Worm (Caenorhabditis elegans): ENCODE data around the gene ugt-45.

ugt-45 gene

DNA sequence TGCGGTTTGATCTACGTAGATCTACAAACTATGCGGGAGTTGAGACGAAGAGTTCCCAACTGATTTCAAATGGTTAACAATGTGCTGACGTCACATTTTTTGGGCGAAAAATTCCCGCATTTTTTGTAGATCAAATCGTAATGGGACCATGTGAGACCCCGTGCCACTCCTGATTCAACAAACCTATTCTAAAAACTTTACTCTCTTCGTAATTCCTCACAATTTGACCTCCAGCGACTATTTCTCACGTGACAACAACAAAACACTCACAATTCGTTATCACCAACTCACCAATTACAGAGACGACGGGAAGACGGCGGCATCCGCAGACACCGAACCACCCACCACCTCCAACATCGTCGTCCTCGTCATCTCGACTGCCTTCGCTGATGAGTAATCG, 7.2 kb downstream of the ugt-45 start, which contains the start of gene siah-1:
siah-1 (plus strand) TSS at position 301 of the 400 bp plus-strand sequence.
- no peak for TF ChIP-seq tra-4 (tag; optimal IDR thresholded peaks at IDR 0.05)
- TF ChIP-seq ceh-36 (tag; optimal IDR thresholded peaks at IDR 0.05), result no peak
- no peak for TF ChIP-seq flt-1 (GFP tag; IDR thresholded peaks at IDR 0.05)
- no peak for TF ChIP-seq scrt-1 (GFP tag; IDR thresholded peaks at IDR 0.05)
- TF ChIP-seq pes-1 (GFP tag; IDR thresholded peaks at IDR 0.05), result no peak
- TF ChIP-seq hnd-1 (tag; optimal IDR thresholded peaks at IDR 0.05), result no peak
- no peak for TF ChIP-seq tbx-37 (GFP tag; conservative IDR thresholded peaks at IDR 0.05)

DNA sequence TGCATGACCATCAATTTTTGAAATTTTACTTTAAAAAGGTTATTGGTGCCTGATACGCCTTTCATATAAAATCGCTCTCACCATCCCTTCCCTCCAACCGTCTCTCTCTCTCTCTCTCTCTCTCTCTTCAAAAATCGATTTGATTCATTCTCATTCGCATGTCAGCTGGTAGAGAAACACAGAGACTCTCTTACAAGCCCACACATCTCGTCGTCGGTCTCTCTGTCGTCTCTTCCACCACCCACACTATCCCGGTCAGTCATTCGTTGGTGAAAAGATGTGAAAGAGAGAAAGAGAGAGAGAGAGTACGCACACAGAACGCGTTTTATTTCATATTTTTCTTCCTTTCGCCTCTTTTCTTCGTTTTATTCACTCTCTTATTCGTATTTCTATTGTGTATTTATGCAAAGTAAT, 8.5 kb downstream of the ugt-45 start:
- TF ChIP-seq ceh-36 (tag; optimal IDR thresholded peaks at IDR 0.05) (no peak), F13C5.2 (tag; optimal IDR thresholded peaks at IDR 0.05) (peak; percentile 28), hmg-4 (GFP tag; optimal IDR thresholded peaks at IDR 0.05) (peak; percentile 73)

DNA sequence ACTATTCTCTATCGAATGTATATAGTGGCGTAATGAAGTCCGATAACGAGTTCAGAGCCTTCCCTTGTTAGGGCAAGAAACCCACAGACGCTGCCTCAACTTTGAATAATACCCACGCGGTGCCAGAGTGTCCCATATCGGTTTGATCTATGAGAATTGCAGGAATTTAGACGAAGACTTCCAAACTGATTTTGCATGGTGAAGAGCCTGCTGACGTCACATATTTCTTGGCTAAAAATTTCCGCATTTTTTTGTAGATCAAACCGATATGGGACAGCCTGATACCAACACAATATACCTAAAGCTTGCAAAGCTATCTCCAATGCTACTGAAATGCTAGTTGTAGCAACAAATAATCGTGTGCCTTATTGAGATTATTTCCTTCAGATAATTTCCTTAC, 9.0 kb downstream of the ugt-45 start:
- TF ChIP-seq aly-1 (tag; optimal IDR thresholded peaks at IDR 0.05), result no peak

DNA sequence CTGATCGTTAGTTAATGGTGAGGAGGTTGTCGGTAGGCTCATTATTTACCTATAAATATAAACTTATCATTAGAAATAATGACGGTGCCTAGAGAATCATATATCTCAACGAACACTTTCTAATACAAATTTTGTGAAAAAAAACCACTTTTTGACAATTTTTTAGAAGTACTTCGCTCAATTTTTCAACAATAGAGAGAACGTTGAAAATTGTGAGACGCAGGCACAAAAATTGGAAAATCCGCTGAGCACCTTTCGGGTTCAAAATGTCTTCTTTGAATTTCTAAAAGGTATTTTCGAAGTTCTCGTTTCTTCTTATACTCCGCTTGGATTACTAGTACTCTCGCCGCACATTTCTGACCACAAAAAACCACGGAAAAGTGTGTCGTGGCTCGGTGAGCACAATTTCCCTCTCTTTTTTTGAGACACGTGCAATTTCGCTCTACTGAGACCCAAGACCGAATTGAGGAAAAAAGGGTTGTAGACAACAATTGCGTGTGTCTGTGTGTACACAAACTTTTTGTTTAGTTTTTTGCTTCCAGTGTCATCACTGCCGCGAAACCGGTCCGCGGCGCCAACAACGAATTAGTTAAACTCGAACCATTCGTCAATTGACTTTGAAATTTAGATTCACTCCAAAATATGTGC, 9.9 kb downstream of the ugt-45 start, which contains the start of gene nape-1:
nape-1 (minus strand) TSS at position 51 of the 648 bp plus-strand sequence.
- TF ChIP-seq hmg-4 (GFP tag; optimal IDR thresholded peaks at IDR 0.05) (no peak), ama-1 (optimal IDR thresholded peaks at IDR 0.05) (no peak), ceh-13 (GFP tag; optimal IDR thresholded peaks at IDR 0.05) (no peak), tbx-11 (GFP tag; IDR thresholded peaks at IDR 0.05) (no peak), scrt-1 (GFP tag; IDR thresholded peaks at IDR 0.05) (no peak), ceh-36 (tag; optimal IDR thresholded peaks at IDR 0.05) (no peak), tbx-37 (GFP tag; conservative IDR thresholded peaks at IDR 0.05) (no peak), B0310.2 (tag; optimal IDR thresholded peaks at IDR 0.05) (no peak), aly-1 (tag; optimal IDR thresholded peaks at IDR 0.05) (no peak), pes-1 (GFP tag; IDR thresholded peaks at IDR 0.05) (no peak), tra-4 (tag; optimal IDR thresholded peaks at IDR 0.05) (no peak), sea-1 (GFP tag; conservative IDR thresholded peaks at IDR 0.05) (no peak), ets-7 (tag; optimal IDR thresholded peaks at IDR 0.05) (no peak), F13C5.2 (tag; optimal IDR thresholded peaks at IDR 0.05) (no peak), hnd-1 (tag; optimal IDR thresholded peaks at IDR 0.05) (no peak), hmbx-1 (tag; optimal IDR thresholded peaks at IDR 0.05) (no peak), flt-1 (GFP tag; IDR thresholded peaks at IDR 0.05) (no peak)

DNA sequence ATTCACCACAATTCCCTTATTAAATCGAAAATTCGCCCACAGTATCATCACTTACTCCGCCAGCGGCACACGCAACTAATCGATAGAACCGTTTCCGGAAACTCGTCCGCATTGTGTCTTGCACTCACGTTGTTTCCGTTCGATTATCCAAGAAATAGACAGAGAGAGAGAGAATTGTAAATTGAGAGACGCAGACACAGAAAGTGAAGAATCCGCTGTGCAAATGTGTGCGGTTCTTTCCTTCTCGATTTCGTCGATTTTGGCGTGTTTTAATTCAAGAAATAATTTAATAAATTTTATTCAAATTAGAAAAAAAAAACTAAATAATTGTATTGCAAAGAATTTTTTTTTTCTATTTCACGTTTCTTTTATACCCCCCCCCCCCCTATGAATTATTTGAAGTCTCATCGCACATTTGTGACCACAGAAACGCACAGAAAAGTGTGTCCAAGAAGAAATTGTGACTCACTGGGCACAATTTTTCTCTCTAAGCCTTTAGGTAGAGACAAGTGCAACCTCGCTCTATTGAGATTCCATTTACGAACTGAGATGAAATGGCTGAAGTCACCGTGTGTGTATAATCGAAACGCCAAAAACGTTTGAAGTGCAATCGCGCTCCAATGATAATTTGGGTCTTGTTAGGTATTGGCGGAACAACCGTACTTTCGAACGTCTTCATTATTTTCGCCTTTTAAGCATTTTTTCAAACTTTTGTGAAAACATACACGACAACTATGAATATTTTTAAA, 12.1 kb downstream of the ugt-45 start, which contains the start of gene nape-2:
nape-2 (minus strand) TSS at position 271 of the 749 bp plus-strand sequence.
- no peak for TF ChIP-seq sea-1 (GFP tag; conservative IDR thresholded peaks at IDR 0.05)
- no peak for TF ChIP-seq tbx-11 (GFP tag; IDR thresholded peaks at IDR 0.05)
- no peak for TF ChIP-seq flt-1 (GFP tag; IDR thresholded peaks at IDR 0.05)
- no peak for TF ChIP-seq F13C5.2 (tag; optimal IDR thresholded peaks at IDR 0.05)
- TF ChIP-seq aly-1 (tag; optimal IDR thresholded peaks at IDR 0.05), result no peak
- no peak for TF ChIP-seq ama-1 (optimal IDR thresholded peaks at IDR 0.05)
- no peak for TF ChIP-seq tra-4 (tag; optimal IDR thresholded peaks at IDR 0.05)
- no peak for TF ChIP-seq tbx-37 (GFP tag; conservative IDR thresholded peaks at IDR 0.05)
- no peak for TF ChIP-seq scrt-1 (GFP tag; IDR thresholded peaks at IDR 0.05)
- no peak for TF ChIP-seq B0310.2 (tag; optimal IDR thresholded peaks at IDR 0.05)
- TF ChIP-seq pes-1 (GFP tag; IDR thresholded peaks at IDR 0.05), result no peak
- no peak for TF ChIP-seq hmbx-1 (tag; optimal IDR thresholded peaks at IDR 0.05)
- no peak for TF ChIP-seq hmg-4 (GFP tag; optimal IDR thresholded peaks at IDR 0.05)
- no peak for TF ChIP-seq ets-7 (tag; optimal IDR thresholded peaks at IDR 0.05)
- TF ChIP-seq ceh-36 (tag; optimal IDR thresholded peaks at IDR 0.05), result no peak
- TF ChIP-seq ceh-13 (GFP tag; optimal IDR thresholded peaks at IDR 0.05), result no peak

DNA sequence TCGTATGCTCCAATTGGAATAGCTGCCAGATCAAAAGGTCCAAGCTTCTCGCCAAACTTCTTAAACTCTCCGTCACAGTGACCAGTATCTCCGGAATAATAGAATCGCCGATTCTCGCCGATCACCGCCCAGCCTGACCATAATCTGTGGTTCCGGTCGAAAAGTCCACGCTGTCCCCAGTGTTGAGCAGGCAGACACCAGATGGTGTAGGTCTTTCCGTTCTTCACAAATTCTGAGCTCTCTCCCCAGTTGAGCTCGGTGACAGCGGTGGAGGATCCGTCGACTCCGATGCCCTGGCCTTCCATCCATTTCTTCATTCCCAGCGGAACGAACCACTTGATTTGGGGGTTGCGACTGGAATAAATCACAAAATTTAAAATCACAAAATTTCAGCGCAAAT, 14.7 kb downstream of the ugt-45 start:
- no peak for TF ChIP-seq sea-1 (GFP tag; conservative IDR thresholded peaks at IDR 0.05)
- no peak for TF ChIP-seq aly-1 (tag; optimal IDR thresholded peaks at IDR 0.05)
- TF ChIP-seq tra-4 (tag; optimal IDR thresholded peaks at IDR 0.05), result no peak
- no peak for TF ChIP-seq flt-1 (GFP tag; IDR thresholded peaks at IDR 0.05)
- no peak for TF ChIP-seq B0310.2 (tag; optimal IDR thresholded peaks at IDR 0.05)
- no peak for TF ChIP-seq tbx-11 (GFP tag; IDR thresholded peaks at IDR 0.05)
- TF ChIP-seq pes-1 (GFP tag; IDR thresholded peaks at IDR 0.05), result no peak
- no peak for TF ChIP-seq hnd-1 (tag; optimal IDR thresholded peaks at IDR 0.05)
- TF ChIP-seq ama-1 (optimal IDR thresholded peaks at IDR 0.05), result no peak
- no peak for TF ChIP-seq ets-7 (tag; optimal IDR thresholded peaks at IDR 0.05)
- no peak for TF ChIP-seq ceh-13 (GFP tag; optimal IDR thresholded peaks at IDR 0.05)
- no peak for TF ChIP-seq hmg-4 (GFP tag; optimal IDR thresholded peaks at IDR 0.05)

DNA sequence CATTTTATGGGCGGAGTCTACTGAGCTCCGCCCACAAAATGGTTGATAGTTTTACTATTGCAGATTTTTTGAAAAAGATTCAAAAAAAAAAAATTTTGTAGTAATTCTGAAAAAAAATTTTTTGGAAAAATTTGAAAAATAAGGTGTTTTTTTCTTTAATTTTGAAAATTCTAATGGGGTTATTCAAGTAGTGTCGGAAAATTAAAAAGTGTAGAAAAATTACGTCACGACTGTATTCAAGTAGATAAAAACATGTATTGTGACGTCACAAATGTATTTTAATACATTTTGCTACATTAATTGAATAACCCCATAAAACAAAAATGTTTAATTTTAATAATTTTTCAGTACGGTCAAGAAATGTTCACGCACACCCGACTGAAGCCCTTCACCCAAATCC, 17.6 kb downstream of the ugt-45 start:
- TF ChIP-seq sea-1 (GFP tag; conservative IDR thresholded peaks at IDR 0.05) (no peak), tra-4 (tag; optimal IDR thresholded peaks at IDR 0.05) (no peak), ceh-36 (tag; optimal IDR thresholded peaks at IDR 0.05) (no peak), hnd-1 (tag; optimal IDR thresholded peaks at IDR 0.05) (no peak), B0310.2 (tag; optimal IDR thresholded peaks at IDR 0.05) (no peak), hmbx-1 (tag; optimal IDR thresholded peaks at IDR 0.05) (no peak), tbx-11 (GFP tag; IDR thresholded peaks at IDR 0.05) (no peak), hmg-4 (GFP tag; optimal IDR thresholded peaks at IDR 0.05) (no peak), aly-1 (tag; optimal IDR thresholded peaks at IDR 0.05) (no peak), pes-1 (GFP tag; IDR thresholded peaks at IDR 0.05) (no peak), tbx-37 (GFP tag; conservative IDR thresholded peaks at IDR 0.05) (no peak), flt-1 (GFP tag; IDR thresholded peaks at IDR 0.05) (no peak), ets-7 (tag; optimal IDR thresholded peaks at IDR 0.05) (no peak), ceh-13 (GFP tag; optimal IDR thresholded peaks at IDR 0.05) (no peak), ama-1 (optimal IDR thresholded peaks at IDR 0.05) (no peak), scrt-1 (GFP tag; IDR thresholded peaks at IDR 0.05) (no peak), F13C5.2 (tag; optimal IDR thresholded peaks at IDR 0.05) (no peak)
